Worm (Caenorhabditis elegans) whole organism, young adult: Measurements from ENCODE around the gene casy-1.
A peak's percentile ranks its signal among the peaks of the same experiment; 100 is the strongest.

Experiments
- B0019.2 ChIP-seq: fragments of 200-800 bp; sonication (Bioruptor generic); conservative IDR thresholded peaks from 2 replicates; pipeline ENCODE4 v1.3.6; 2022; ENCODE audit warnings: missing genetic modification reagents, missing genetic modification characterization, missing compliant biosample characterization
- B0336.3 ChIP-seq: fragments of 200-800 bp; sonication (Bioruptor generic); IDR thresholded peaks from 2 replicates; pipeline ENCODE4 v1.3.6; 2022; ENCODE audit warnings: missing genetic modification characterization, missing compliant biosample characterization
- C06A6.2 ChIP-seq: fragments of 200-800 bp; sonication (Bioruptor generic); conservative IDR thresholded peaks from 2 replicates; pipeline ENCODE4 v1.3.6; 2022; ENCODE audit warnings: missing genetic modification characterization, missing compliant biosample characterization
- C17E4.6 ChIP-seq: fragments of 200-800 bp; sonication (Bioruptor generic); IDR thresholded peaks from 2 replicates; pipeline ENCODE4 v1.3.6; 2022; ENCODE audit warnings: missing genetic modification reagents, missing genetic modification characterization, missing compliant biosample characterization
- F22D6.2 ChIP-seq: sonication (generic microtip); optimal IDR thresholded peaks from 2 replicates; lab custom pipeline; 2016; ENCODE audit warnings: mild to moderate bottlenecking, missing genetic modification characterization, missing compliant biosample characterization
- F23B12.7 ChIP-seq: sonication (generic microtip); optimal IDR thresholded peaks from 2 replicates; lab custom pipeline; 2017; ENCODE audit warnings: missing genetic modification characterization, mild to moderate bottlenecking, missing compliant biosample characterization, antibody characterized with exemption, moderate library complexity; ENCODE audit not compliant: insufficient read depth
- F39B2.1 ChIP-seq: fragments of 200-800 bp; sonication (Bioruptor generic); IDR thresholded peaks from 2 replicates; pipeline ENCODE4 v1.3.6; 2022; ENCODE audit warnings: missing genetic modification reagents, missing genetic modification characterization, missing compliant biosample characterization
- F57A8.1 ChIP-seq: fragments of 200-800 bp; sonication (Bioruptor generic); optimal IDR thresholded peaks from 2 replicates; lab custom pipeline; 2018; ENCODE audit warnings: mild to moderate bottlenecking, missing genetic modification characterization, moderate library complexity, missing compliant biosample characterization
- F57C9.4 ChIP-seq: sonication (generic microtip); optimal IDR thresholded peaks from 2 replicates; lab custom pipeline; 2017; ENCODE audit warnings: mild to moderate bottlenecking, missing genetic modification characterization, missing compliant biosample characterization
- Y53G8AR.9 ChIP-seq: fragments of 200-800 bp; sonication (Bioruptor generic); conservative IDR thresholded peaks from 2 replicates; pipeline ENCODE4 v1.3.6; 2022; ENCODE audit warnings: missing genetic modification reagents, missing genetic modification characterization, missing compliant biosample characterization
- Y56A3A.18 ChIP-seq: fragments of 200-800 bp; sonication (Bioruptor generic); IDR thresholded peaks from 2 replicates; pipeline ENCODE4 v1.3.6; 2022; ENCODE audit warnings: missing genetic modification reagents, missing genetic modification characterization, missing compliant biosample characterization
- aptf-2 ChIP-seq: fragments of 200-800 bp; sonication (Bioruptor generic); conservative IDR thresholded peaks from 2 replicates; pipeline ENCODE4 v1.3.6; 2022; ENCODE audit warnings: missing genetic modification reagents, missing genetic modification characterization, missing compliant biosample characterization
- attf-3 ChIP-seq: fragments of 200-800 bp; sonication (Bioruptor generic); conservative IDR thresholded peaks from 2 replicates; pipeline ENCODE4 v1.3.6; 2022; ENCODE audit warnings: missing genetic modification reagents, missing genetic modification characterization, missing compliant biosample characterization
- attf-5 ChIP-seq: fragments of 200-800 bp; sonication (Bioruptor generic); optimal IDR thresholded peaks from 2 replicates; lab custom pipeline; 2018; ENCODE audit warnings: mild to moderate bottlenecking, missing genetic modification characterization, missing compliant biosample characterization
- cebp-1 ChIP-seq, 2 experiments: fragments of 200-800 bp in 1 of 2; sonication (Bioruptor generic) in 1 of 2; sonication (generic microtip) in 1 of 2; IDR thresholded peaks in 1 of 2; optimal IDR thresholded peaks in 1 of 2; 2 replicates each; pipeline versions ENCODE4 v1.3.6 to Lab custom; 2017 to 2022; ENCODE audit warnings: missing compliant biosample characterization in 2 of 2, missing genetic modification characterization in 2 of 2, mild to moderate bottlenecking in 1 of 2, missing genetic modification reagents in 1 of 2, moderate library complexity in 1 of 2
- cebp-2 ChIP-seq: fragments of 200-800 bp; sonication (Bioruptor generic); IDR thresholded peaks from 2 replicates; pipeline ENCODE4 v1.3.6; 2022; ENCODE audit warnings: missing genetic modification characterization, missing compliant biosample characterization
- ceh-100 ChIP-seq: fragments of 200-800 bp; sonication (Bioruptor generic); IDR thresholded peaks from 2 replicates; pipeline ENCODE4 v1.3.6; 2022; ENCODE audit warnings: missing genetic modification reagents, missing genetic modification characterization, missing compliant biosample characterization
- ceh-40 ChIP-seq: fragments of 200-800 bp; sonication (Bioruptor generic); IDR thresholded peaks from 2 replicates; pipeline ENCODE4 v1.3.6; 2022; ENCODE audit warnings: missing genetic modification characterization, missing compliant biosample characterization
- chd-7 ChIP-seq: sonication (generic microtip); optimal IDR thresholded peaks from 2 replicates; lab custom pipeline; 2016; ENCODE audit warnings: mild to moderate bottlenecking, missing genetic modification characterization, moderate library complexity, missing compliant biosample characterization
- die-1 ChIP-seq: sonication (generic microtip); optimal IDR thresholded peaks from 2 replicates; lab custom pipeline; 2016; ENCODE audit warnings: missing genotype, mild to moderate bottlenecking, missing genetic modification characterization, missing compliant biosample characterization
- dox-1 ChIP-seq: fragments of 200-800 bp; sonication (Bioruptor generic); IDR thresholded peaks from 2 replicates; pipeline ENCODE4 v1.3.6; 2022; ENCODE audit warnings: missing genetic modification reagents, missing genetic modification characterization, missing compliant biosample characterization
- efl-1 ChIP-seq: fragments of 150-350 bp; optimal IDR thresholded peaks from 2 replicates; lab custom pipeline; 2014; ENCODE audit warnings: missing biosample characterization, missing genetic modification reagents, missing genetic modification characterization
- egrh-3 ChIP-seq: fragments of 200-800 bp; sonication (Bioruptor generic); IDR thresholded peaks from 2 replicates; pipeline ENCODE4 v1.3.6; 2022; ENCODE audit warnings: missing genetic modification reagents, missing genetic modification characterization, missing compliant biosample characterization
- ets-4 ChIP-seq: fragments of 200-800 bp; sonication (Bioruptor generic); optimal IDR thresholded peaks from 2 replicates; lab custom pipeline; 2018; ENCODE audit warnings: mild to moderate bottlenecking, missing genetic modification characterization, missing compliant biosample characterization
- hsf-1 ChIP-seq: fragments of 200-800 bp; sonication (Bioruptor generic); IDR thresholded peaks from 2 replicates; pipeline ENCODE4 v1.3.6; 2022; ENCODE audit warnings: missing genetic modification reagents, missing genetic modification characterization, missing compliant biosample characterization
- lin-26 ChIP-seq: fragments of 200-800 bp; sonication (Bioruptor generic); IDR thresholded peaks from 2 replicates; pipeline ENCODE4 v1.3.6; 2022; ENCODE audit warnings: missing genetic modification reagents, missing genetic modification characterization, missing compliant biosample characterization
- lin-40 ChIP-seq: sonication (generic microtip); optimal IDR thresholded peaks from 2 replicates; lab custom pipeline; 2016; ENCODE audit warnings: missing genetic modification characterization, mild to moderate bottlenecking, missing compliant biosample characterization, missing genotype, missing genetic modification reagents
- lir-1 ChIP-seq: fragments of 200-800 bp; sonication (Bioruptor generic); conservative IDR thresholded peaks from 2 replicates; pipeline ENCODE4 v1.3.6; 2022; ENCODE audit warnings: missing genetic modification reagents, missing genetic modification characterization, missing compliant biosample characterization
- lsy-27 ChIP-seq: sonication (generic microtip); optimal IDR thresholded peaks from 2 replicates; lab custom pipeline; 2017; ENCODE audit warnings: missing genetic modification characterization, mild to moderate bottlenecking, missing compliant biosample characterization, antibody characterized with exemption, missing genotype, borderline replicate concordance; ENCODE audit not compliant: insufficient read depth
- nfya-1 ChIP-seq: sonication (generic microtip); optimal IDR thresholded peaks from 2 replicates; lab custom pipeline; 2017; ENCODE audit warnings: antibody characterized with exemption, missing compliant biosample characterization, missing genetic modification characterization, borderline replicate concordance; ENCODE audit not compliant: insufficient read depth
- nfyb-1 ChIP-seq: fragments of 200-800 bp; sonication (Bioruptor generic); IDR thresholded peaks from 2 replicates; pipeline ENCODE4 v1.3.6; 2022; ENCODE audit warnings: missing genetic modification reagents, missing genetic modification characterization, missing compliant biosample characterization
- nhr-27 ChIP-seq: fragments of 200-800 bp; sonication (Bioruptor generic); optimal IDR thresholded peaks from 2 replicates; lab custom pipeline; 2018; ENCODE audit warnings: mild to moderate bottlenecking, missing genetic modification characterization, moderate library complexity, missing compliant biosample characterization
- nhr-80 ChIP-seq: sonication (generic microtip); optimal IDR thresholded peaks from 2 replicates; lab custom pipeline; 2016; ENCODE audit warnings: missing genetic modification characterization, missing compliant biosample characterization
- nhr-90 ChIP-seq: sonication (generic microtip); optimal IDR thresholded peaks from 2 replicates; lab custom pipeline; 2016; ENCODE audit warnings: missing genotype, mild to moderate bottlenecking, missing genetic modification characterization, missing compliant biosample characterization
- pbrm-1 ChIP-seq: fragments of 200-800 bp; sonication (Bioruptor generic); IDR thresholded peaks from 2 replicates; pipeline ENCODE4 v1.3.6; 2022; ENCODE audit warnings: missing genetic modification reagents, missing genetic modification characterization, missing compliant biosample characterization
- repo-1 ChIP-seq: sonication (generic microtip); optimal IDR thresholded peaks from 2 replicates; lab custom pipeline; 2017; ENCODE audit warnings: mild to moderate bottlenecking, missing genetic modification characterization, missing compliant biosample characterization
- sdz-38 ChIP-seq: sonication (generic microtip); optimal IDR thresholded peaks from 2 replicates; lab custom pipeline; 2016; ENCODE audit warnings: missing genotype, missing genetic modification characterization, missing compliant biosample characterization
- snpc-3.4 ChIP-seq: sonication (generic microtip); optimal IDR thresholded peaks from 2 replicates; lab custom pipeline; 2017; ENCODE audit warnings: missing genetic modification characterization, mild to moderate bottlenecking, missing compliant biosample characterization, antibody characterized with exemption, moderate library complexity, missing genotype, missing genetic modification reagents
- tbp1 ChIP-seq: fragments of 200-800 bp; sonication (Bioruptor generic); optimal IDR thresholded peaks from 2 replicates; lab custom pipeline; 2018; ENCODE audit warnings: mild to moderate bottlenecking, missing genetic modification characterization, missing compliant biosample characterization
- tbx-9 ChIP-seq: sonication (generic microtip); optimal IDR thresholded peaks from 2 replicates; lab custom pipeline; 2016; ENCODE audit warnings: borderline replicate concordance, missing genetic modification characterization, inconsistent platforms, missing compliant biosample characterization
- xnd-1 ChIP-seq: sonication (generic microtip); optimal IDR thresholded peaks from 2 replicates; lab custom pipeline; 2016; ENCODE audit warnings: missing genotype, missing genetic modification reagents, missing genetic modification characterization, missing compliant biosample characterization
- ztf-22 ChIP-seq: fragments of 200-800 bp; sonication (Bioruptor generic); optimal IDR thresholded peaks from 2 replicates; lab custom pipeline; 2018; ENCODE audit warnings: mild to moderate bottlenecking, missing genetic modification characterization, moderate library complexity, missing compliant biosample characterization

The casy-1 gene

DNA sequence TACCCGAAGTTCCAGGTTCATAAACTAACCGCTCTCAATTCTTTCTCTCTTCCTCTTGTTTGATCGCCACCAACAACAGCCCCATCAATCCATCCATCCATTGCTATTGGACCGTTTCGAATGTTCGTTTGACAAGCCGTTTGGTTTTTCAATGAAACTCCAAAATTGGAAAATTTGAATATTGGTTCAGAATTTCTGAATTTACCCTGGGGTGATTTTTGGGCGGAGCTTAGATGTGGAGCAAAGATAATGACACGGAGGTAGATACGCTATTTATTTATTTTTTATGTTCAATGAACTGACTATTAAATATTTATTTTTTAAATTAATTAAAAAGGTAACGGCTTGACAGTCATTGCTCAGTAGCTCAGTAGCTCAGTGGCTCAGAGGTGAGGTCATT is 12.2 kb downstream of the casy-1 start, which contains the start of gene B0034.2:
TSS of gene B0034.2 (minus strand) at position 101 of the 400 bp plus-strand sequence.
- TF ChIP-seq B0019.2 (GFP tag; lab: Robert Waterston, UW) (no peak), nfyb-1 (GFP tag; lab: Robert Waterston, UW) (no peak), egrh-3 (no peak), nhr-80 (tag; lab: Kevin White, UChicago) (no peak), nhr-90 (no peak), Y56A3A.18 (GFP tag; lab: Robert Waterston, UW) (no peak), lin-26 (no peak), repo-1 (tag; lab: Kevin White, UChicago) (no peak), attf-3 (GFP tag; lab: Robert Waterston, UW) (no peak), attf-5 (no peak), tbp1 (no peak), F23B12.7 (no peak), efl-1 (GFP tag; lab: Kevin White, UChicago) (no peak), lsy-27 (tag; lab: Kevin White, UChicago) (no peak), chd-7 (no peak), tbx-9 (tag; lab: Kevin White, UChicago) (no peak)

DNA sequence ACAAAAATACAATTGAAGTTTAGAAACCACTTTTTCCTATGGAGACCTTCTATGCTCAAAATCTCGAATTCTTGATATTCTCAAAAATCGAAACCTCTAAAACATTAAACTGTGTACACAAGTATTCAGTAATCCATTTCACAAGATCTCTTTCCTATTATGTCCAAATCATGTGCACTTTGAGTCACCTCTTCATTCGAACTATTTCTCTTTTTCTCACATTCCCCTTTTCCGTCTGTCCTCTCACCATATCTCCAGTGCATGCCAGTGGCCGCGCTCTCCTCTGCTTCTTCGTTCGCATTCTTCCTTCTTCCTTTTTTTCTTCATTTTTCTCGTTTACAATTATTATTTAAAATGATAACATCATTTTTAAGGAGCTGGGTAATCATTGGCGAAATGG is 13.9 kb downstream of the casy-1 start, which contains the start of gene F28B12.1:
TSS of gene F28B12.1 (plus strand) at position 335 of the 400 bp plus-strand sequence.
- TF ChIP-seq aptf-2 (no peak), cebp-1 (GFP tag; IDR thresholded peaks at IDR 0.05; lab: Robert Waterston, UW) (no peak), cebp-1 (tag; optimal IDR thresholded peaks at IDR 0.05; lab: Kevin White, UChicago) (peak; percentile 26), C06A6.2 (GFP tag; lab: Robert Waterston, UW) (no peak)
- TF ChIP-seq, all 124 proteins: peak for 1

DNA sequence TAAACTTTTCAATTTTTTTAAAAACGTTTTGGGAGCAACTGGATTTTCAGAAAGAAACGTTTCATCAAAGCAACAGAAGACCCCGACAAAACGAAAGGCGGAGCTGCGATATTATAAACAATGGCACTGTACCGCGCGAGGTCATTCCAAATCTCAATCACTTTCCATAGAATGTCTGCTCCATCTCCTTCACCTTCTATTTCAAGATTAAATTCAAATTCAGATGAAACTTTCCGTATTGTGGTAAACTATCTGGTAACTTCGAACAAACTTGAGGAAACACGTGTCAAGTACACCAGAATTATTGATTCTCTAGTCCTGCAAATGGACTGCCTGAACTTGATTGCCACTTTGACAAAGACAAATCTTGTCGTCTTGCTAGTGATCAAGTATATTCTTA is 15.7 kb downstream of the casy-1 start, which contains the start of gene F28B12.6:
TSS of gene F28B12.6 (plus strand) at position 49 of the 400 bp plus-strand sequence.
- TF ChIP-seq sdz-38 (tag; lab: Kevin White, UChicago) (no peak), pbrm-1 (GFP tag; lab: Robert Waterston, UW) (no peak), ceh-100 (GFP tag; lab: Robert Waterston, UW) (no peak), cebp-1 (GFP tag; IDR thresholded peaks at IDR 0.05; lab: Robert Waterston, UW) (no peak), cebp-1 (tag; optimal IDR thresholded peaks at IDR 0.05; lab: Kevin White, UChicago) (peak; percentile 24), die-1 (tag; lab: Kevin White, UChicago) (no peak), nhr-90 (no peak), C06A6.2 (GFP tag; lab: Robert Waterston, UW) (no peak), nfyb-1 (GFP tag; lab: Robert Waterston, UW) (peak; percentile 52; the same call in 1 of the 2 replicates), B0336.3 (GFP tag; lab: Robert Waterston, UW) (peak; percentile 61; the same call in 1 of the 2 replicates), attf-3 (GFP tag; lab: Robert Waterston, UW) (no peak), lsy-27 (tag; lab: Kevin White, UChicago) (no peak), F39B2.1 (no peak), lir-1 (no peak), nfya-1 (tag; lab: Kevin White, UChicago) (no peak)

DNA sequence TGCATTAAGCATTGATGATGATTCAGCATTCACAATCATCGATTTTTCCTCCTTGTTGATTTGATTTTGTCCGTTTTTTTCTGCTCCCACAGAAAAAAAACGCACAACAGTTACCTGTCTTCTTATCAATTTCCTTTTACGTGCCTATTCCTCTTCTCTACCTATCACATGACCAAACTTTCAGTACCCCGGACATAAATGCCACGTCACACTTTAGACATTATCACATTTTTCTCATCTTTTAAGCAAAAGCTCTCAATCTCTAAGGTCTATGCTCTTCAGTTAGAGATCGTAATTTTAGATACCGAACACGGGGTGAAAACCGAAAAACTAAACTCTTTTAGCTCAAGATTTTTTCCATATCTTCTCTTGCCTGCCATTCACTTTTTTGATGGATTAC is 20.5 kb downstream of the casy-1 start:
- TF ChIP-seq attf-5 (peak; percentile 19), snpc-3.4 (tag; lab: Kevin White, UChicago) (no peak), lin-40 (tag; lab: Kevin White, UChicago) (no peak), ztf-22 (GFP tag; lab: Kevin White, UChicago) (no peak), ceh-40 (GFP tag; lab: Robert Waterston, UW) (no peak), ets-4 (GFP tag; lab: Kevin White, UChicago) (peak; percentile 22), nhr-80 (tag; lab: Kevin White, UChicago) (peak; percentile 79), F22D6.2 (tag; lab: Kevin White, UChicago) (no peak), hsf-1 (no peak), cebp-2 (GFP tag; lab: Robert Waterston, UW) (no peak), F57A8.1 (no peak), tbp1 (peak; percentile 17), xnd-1 (no peak), Y53G8AR.9 (GFP tag; lab: Robert Waterston, UW) (no peak), nhr-27 (tag; lab: Kevin White, UChicago) (no peak), cebp-1 (GFP tag; IDR thresholded peaks at IDR 0.05; lab: Robert Waterston, UW) (no peak), cebp-1 (tag; optimal IDR thresholded peaks at IDR 0.05; lab: Kevin White, UChicago) (peak; percentile 33), nhr-90 (no peak), C17E4.6 (no peak), F57C9.4 (tag; lab: Kevin White, UChicago) (no peak), dox-1 (GFP tag; lab: Robert Waterston, UW) (no peak)
